Worm (Caenorhabditis elegans) whole organism, dauer: ENCODE data around the gene nhr-35.

Source experiments
- unc-62 ChIP-seq: sonication (generic microtip); optimal IDR thresholded peaks from 2 replicates; lab custom pipeline; 2017; ENCODE audit warnings: missing biosample characterization, missing genetic modification reagents, missing genetic modification characterization

nhr-35 gene

DNA sequence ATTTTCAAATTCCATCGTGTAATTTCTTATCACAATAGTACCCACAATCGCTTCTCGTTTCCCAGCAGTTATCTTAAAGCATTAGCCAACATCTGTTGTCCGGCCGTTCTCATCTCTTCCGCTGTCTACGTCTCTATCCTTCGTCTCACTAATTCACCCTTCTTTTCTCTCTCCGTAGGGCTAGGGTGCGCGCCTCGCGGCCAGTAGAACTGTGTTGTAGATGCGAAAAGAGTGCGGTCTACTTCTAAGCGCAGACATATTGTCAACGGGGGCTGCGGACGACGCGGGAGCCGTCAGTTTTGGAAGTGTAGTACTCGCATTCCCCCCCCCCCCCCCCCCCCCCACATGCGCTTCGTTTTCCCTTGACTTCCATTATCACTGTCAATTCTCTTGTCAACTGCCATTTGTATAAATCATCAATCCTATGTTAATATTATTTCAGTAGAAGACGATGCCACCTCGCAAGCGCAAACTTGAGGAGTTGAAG is 18.8 kb upstream of the nhr-35 start, which contains the start of gene spr-3:
spr-3 (plus strand) TSS at position 437 of the 487 bp plus-strand sequence.
- no peak for TF ChIP-seq unc-62

DNA sequence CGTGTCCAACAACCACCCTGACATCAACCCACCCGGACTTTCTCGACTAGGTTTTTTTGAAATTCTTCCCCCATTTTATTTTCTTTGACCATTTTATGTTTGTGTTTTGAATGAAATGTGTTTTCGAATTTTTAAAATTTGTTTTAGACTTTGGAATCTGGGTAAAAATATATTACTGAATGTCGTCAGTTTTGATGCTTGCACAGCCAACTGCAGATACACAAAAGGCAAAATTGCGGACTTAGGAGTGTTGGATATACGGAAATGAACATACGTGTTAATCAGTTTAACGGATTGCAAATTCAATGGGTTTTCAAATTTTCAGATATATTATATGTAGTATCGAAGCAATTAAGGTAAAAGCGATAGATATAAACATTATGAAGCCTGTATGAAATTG is 15.7 kb upstream of the nhr-35 start:
- no peak for TF ChIP-seq unc-62

DNA sequence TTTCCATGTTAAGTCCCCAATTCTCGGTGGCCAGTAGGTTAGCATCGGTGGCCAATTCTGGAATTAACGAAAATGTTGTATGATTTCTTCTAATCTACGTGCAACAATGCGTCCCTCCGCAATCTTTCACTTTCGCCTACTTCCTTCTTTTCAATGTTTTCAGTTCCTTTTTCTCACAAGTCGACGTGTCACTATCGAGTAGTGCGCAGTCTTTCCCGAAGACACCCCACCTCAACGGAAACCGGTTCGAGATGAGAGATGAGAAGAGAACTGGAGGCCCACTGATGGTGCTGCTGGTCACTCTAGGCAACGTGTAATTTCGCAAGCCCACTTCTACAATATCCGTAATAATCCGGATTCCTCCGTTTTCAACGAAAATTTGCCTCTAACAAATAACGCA is 12.5 kb upstream of the nhr-35 start:
- no peak for TF ChIP-seq unc-62

DNA sequence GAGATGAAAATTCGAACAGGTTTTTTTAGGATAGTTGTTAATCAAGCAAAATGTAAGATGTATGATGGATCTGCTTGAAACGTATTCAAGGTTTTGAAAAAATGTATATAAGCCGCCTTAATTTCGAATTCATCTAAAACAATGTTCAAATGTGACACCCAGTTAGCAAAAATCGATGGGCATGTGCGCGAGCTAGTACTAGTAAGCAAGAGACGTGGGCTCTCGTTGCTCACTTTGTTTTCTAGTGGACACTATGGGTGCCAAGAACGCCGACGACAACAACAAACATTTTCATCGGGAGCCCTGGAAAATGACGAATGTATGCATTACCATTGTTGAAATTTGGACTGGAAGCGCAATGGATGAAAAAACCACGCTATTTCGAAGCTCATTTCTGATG is 11.3 kb upstream of the nhr-35 start:
- no peak for TF ChIP-seq unc-62

DNA sequence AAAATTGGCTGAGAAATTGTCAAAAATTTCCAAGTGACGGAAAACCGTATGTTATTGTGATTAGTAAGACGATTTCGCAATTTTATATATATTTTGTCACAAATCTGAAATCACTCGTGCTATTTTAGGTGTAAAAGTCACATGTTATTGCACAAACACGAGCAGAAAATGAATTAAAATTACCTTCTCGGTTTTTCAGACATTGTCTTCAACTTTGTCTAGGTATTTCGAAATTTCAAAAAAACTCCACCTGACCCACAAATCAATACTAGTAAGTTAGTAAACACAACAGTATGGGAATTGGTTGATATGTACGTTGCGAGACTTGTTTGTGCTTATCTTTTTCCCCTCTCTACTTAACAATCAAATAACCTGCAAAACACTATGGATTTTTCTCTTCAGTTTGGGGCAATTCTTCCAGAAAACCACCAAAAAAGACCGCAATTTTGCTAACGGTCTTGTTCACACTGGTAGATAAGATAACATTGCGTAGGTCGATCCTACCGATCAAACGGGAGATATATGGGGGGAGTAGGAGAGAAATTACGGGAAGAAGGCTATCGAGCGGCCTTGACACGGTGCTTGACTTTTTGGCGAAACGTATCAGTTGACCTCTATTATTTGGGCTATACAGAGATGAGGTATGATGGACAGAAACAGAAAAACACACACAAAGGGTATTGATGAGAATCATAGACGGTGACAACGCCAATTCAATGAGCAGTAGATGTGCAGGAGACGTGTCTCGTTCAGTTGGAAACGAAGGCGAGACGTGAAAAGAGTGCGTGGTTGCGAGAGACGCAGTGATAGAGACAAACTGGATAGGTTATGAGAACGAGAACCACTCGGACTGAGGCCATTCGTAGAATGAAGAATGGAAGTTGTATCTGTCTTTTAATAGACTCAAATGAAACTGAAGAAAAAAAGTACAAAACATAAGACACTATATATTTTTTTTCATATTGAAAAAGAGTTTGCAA is 10.4 kb upstream of the nhr-35 start, which contains the start of gene C07A12.7:
C07A12.7 (minus strand) TSS at position 308 of the 980 bp plus-strand sequence.
- TF ChIP-seq unc-62: no peak

DNA sequence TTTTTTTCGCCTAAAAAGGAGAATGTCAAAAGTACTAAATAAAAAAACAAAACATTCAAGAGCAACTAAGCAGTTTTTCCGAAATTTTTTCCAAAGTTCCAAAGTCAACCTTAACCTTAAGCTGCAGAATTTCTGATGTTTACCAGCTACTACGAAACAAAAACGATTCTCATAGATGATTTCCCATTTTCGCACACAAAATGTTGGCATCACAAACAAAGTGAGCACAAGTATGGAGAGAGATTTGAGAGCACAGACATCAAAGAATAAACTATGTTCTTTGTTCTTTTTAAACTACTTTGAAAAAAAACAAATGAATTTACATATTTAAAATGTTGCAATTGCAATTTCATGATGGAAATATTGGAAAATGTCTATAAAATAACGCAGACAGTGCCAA is 9.2 kb upstream of the nhr-35 start:
- TF ChIP-seq unc-62: no peak

DNA sequence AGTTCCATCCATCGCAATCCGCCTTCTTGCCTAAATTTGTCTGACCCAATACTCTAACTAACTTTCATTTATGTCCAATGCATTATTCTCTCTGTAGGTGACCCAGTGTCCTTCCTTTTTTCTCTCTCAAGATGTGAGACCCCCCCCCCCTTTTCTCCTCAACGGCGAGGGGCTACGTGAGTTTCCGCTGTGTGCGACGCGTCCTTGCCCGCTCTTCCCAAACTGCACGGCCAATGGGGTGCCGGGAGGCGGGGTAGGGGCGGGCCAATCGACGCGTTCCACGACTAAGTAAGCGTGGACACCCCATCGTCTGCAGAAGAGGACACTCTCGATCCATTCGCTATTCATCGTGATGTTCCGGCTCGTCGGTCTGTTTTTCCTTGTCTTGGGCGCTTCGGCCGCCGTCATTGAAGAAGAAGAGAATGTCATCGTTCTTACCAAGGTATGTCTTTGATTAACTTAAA is 8.6 kb upstream of the nhr-35 start, which contains the start of gene pdi-2:
pdi-2 (plus strand) TSS at position 269 of the 464 bp plus-strand sequence.
- no peak for TF ChIP-seq unc-62

DNA sequence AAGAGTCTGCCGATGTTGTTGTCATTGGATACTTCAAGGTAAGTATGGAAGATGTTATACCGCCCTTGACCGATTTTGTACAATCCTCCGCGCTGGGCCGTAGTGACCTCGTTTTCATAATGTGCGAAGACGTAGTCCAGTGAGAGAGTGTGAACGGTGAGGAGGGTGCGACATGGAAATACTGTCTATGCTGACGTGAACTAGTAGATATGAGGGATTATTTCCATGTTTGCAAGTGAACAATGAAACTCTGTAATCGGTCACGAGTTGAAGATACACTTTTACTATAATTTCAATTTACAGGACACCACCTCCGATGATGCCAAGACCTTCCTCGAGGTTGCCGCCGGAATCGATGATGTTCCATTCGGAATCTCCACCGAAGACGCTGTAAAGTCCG is 7.6 kb upstream of the nhr-35 start:
- no peak for TF ChIP-seq unc-62

DNA sequence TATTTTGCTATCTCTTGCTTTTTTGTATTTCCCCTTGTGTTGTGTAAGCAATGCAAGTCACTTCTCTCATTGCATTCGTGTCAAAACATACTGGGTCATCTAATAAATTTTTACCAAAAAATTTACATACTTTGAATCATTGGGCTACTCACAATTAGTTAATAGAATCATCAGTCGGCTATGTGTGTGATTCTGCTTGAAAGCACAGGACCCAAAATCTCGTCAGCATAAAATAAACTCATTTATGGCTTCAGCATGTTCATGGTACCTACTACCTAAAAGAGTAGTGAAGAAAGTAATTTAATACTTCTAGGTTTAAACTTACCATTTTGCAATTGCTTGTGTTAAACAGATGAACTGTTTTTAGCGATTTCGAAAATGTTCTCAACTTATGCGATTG is 6.1 kb upstream of the nhr-35 start:
- TF ChIP-seq unc-62: no peak

DNA sequence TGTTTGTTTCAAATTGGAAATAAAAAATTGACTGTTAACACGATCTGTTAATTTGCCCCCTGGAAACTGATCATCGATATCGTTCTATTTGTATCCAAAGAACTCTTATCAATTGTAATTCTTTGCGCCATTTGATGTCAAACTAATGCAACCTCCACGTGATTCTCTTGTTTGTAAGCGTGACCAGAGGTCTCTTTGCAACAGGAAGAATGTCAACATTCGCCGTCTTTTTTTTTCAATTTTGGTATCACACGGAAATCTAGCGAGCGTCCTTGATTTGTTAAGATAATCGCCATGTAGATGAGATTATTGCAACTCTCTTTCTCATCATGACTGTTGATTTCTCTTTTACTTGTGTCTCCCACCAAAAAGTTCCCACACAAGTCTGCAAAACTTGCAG is 3.6 kb upstream of the nhr-35 start:
- no peak for TF ChIP-seq unc-62

DNA sequence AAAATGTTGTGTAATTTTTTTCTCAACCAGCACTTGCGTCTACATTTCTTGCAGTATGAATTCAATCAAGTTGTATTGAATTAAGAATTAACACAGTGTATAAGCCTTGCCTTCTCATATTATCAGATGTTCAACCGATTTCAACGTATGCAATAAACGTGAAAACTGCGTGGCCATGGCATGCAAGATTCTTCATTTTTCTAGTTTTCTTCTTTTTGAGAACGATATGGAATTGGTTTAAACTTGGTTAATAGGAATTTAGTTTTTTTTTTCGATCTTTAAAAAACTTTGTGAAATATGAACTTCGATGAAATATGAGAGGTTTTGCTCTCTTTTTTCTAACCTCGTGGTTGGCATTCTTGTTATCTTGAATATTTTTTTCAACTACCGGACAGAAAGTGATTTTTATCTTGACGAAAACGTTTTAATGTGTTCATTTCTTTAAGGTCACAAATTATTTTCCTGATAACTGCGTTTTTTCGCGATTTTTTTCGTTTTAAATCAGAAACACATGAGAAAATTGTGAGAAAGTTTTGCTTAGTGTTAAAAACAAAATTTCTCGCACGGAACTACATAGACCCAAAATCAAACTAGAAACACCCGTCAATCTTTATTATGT is 2.0 kb upstream of the nhr-35 start:
- TF ChIP-seq unc-62: no peak

DNA sequence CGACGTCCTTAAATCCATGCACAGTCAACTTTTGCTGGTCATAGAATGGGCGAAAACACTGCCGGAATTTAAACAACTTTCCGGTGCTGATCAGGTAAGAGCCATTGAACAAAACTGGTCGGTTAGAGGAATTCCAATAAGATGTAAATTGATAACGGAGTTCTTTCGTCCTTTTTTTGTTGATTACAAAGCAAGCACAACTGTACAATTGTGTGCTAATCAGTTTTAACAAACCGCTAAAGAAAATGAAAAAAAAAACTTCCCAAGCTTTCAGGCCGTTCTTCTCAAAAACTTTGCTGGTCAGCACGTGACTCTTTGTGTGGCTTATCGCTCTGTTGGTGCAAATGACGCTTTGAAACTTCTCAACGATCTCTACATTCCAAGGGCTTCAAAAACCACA is 1.6 kb downstream of the nhr-35 start:
- TF ChIP-seq unc-62: no peak

DNA sequence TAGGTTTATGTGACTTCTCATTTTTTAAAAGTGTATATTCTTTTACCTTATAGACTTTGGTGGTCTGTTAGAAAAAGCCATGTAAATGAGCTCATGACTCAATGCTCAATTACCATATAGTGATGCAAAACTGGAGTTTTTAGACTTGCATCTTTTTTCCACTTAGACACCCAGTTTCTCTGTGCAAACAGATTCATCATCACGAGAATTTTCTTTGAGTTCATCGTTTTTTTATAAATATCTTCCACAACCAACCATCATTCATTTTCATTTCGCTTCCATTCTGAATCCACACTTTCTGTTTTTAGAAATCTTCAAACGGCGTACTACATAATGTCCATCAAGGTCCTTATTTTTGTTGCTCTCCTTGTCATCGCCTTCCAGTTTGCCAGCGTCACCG is 12.1 kb downstream of the nhr-35 start, which contains the start of gene C07A12.2:
C07A12.2 (plus strand) TSS at position 301 of the 400 bp plus-strand sequence.
- TF ChIP-seq unc-62: no peak

DNA sequence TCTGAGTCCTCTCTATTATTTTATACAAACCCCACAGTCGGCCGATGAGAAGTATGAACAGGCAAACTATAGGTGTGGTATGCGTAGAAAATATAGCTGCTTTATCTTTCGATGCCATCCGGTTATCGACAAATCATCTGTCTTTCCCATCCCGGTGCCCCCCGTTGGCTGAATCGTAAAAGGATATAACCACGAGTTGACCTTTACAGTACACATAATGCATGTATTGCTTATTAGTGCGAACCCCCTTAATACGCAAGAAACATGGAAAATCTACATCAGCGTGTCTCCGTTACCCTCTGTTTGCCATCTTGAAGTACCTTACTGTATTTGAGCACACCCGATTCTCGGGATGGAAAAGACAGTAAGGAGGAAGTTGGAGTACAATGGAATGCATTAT is 16.4 kb downstream of the nhr-35 start:
- TF ChIP-seq unc-62: no peak

DNA sequence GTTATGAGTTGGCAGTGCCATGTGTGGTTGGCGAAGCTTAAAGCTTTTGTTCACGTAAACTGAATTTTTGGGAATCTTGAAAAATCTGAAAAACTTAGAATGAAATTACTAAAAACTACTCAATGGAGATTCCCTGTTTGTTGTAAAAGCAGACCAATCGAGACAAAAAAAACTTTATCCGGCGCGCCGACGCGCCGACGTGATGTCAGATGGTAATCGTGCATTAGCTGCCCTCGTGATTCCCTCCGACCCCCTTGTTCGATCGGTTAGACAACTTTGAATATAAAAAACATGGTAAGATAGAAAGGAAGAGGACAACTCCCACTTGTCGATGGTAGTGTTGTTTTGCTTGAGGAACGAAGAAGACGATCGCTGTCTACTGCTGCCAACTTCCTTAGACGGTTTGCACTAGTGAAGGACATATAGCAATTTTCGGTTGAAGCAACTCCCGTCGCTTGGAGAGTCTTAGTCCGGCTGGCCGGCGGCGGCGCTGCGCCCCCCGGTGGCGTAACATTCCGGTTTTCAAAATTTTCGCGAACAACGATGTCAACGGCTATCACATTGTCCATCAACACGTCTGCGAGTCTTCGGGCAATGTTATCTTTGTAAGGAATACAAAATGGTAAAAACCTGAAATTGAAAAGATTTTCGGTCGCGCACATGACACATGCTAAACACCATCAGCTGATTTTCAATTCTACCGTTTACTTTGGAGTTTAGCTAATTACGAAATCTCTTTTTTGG is 17.5 kb downstream of the nhr-35 start, which contains the start of gene C07A12.18:
C07A12.18 (minus strand) TSS at position 51 of the 744 bp plus-strand sequence.
- no peak for TF ChIP-seq unc-62

DNA sequence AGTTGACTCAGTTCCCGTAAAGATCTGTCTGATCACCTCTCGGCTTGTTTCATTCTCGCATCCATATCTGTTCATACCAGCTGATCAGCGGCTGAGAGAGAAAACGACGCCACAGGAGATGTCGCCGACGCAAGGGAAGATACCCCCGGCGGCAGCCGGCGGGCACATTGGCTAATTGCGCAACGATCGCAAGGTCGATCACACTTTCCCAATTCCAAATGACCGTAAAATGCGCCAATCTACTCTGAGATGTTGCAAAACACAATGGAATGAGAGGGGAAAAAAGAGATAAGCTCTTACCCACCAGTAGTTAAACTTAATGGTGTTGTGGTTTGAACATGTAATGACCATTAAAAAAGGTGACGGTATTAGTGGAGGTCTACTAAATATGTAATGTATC is 18.5 kb downstream of the nhr-35 start:
- no peak for TF ChIP-seq unc-62

DNA sequence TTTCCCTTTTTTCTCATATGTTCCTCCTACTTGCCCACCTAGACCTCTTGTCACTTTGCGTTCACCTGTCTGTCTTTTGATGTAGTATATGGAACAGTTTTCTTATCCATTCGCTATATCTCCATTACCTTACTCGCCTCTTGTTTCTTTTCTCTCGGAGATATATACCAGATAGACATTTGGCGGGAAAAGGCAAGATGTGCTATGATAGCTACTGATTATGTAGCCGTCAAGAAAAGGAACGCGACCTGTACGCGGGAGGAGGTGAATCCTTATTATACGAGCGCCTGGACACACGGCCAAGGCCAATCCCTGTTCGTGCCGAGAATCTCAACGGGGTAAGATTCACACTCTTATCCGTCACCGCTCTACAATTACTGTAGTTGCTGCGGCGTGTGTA is 20.5 kb downstream of the nhr-35 start:
- no peak for TF ChIP-seq unc-62
